Fruit fly (Drosophila melanogaster) whole organism: ENCODE results near the gene DIP2.

Source experiments
- CG8478 ChIP-seq: fragments of >200 bp; optimal IDR thresholded peaks from 2 replicates; lab custom pipeline; 2018; ENCODE audit warnings: inconsistent platforms
- pan ChIP-seq: fragments of >200 bp; optimal IDR thresholded peaks from 2 replicates; lab custom pipeline; 2017
- usp ChIP-seq: fragments of >200 bp; optimal IDR thresholded peaks from 2 replicates; lab custom pipeline; 2017; ENCODE audit warnings: missing biosample characterization, missing genetic modification characterization, mixed read lengths

DNA sequence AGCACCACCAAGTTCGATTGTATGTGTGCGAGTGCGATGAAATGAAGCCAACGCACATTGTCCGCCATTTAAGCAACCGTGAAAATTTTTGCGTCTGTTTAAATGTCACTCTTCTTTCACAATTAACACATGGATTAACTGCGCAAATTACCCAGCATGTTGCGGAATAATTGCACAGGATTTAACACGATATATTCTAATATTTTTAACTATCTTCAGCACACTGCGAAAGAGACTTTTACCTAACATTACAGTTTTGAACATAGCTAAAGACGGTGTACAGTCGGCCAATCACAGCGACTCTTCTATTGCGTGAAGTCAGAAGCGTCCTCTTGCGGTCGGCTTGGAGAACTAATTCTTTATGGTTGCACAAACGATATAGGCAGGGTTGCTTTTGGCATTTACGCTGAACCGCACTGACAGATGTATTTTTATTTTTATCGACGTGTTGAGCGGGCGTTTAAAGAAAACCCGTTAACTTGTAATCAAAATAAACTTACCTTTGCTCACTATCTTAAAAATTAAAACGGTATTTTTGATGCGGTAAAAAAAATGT lies 11.0 kb downstream of the DIP2 start:
- TF ChIP-seq pan, result no peak
- TF ChIP-seq usp, result no peak
- TF ChIP-seq CG8478 (lab: Kevin White, UChicago), result no peak
